Fruit fly (Drosophila melanogaster) Kc167 (cell line): ENCODE results near the gene CG10477.

Source experiments
- Myc ChIP-seq: fragments of >200 bp; optimal IDR thresholded peaks from 2 replicates; lab custom pipeline; 2017; ENCODE audit warnings: missing external identifiers
- Sin3A ChIP-seq: fragments of >200 bp; optimal IDR thresholded peaks from 2 replicates; lab custom pipeline; 2018; ENCODE audit warnings: missing external identifiers
- h ChIP-seq: fragments of >200 bp; optimal IDR thresholded peaks from 3 replicates; lab custom pipeline; 2018; ENCODE audit warnings: missing external identifiers
- insv ChIP-seq: fragments of >200 bp; optimal IDR thresholded peaks from 3 replicates; lab custom pipeline; 2018; ENCODE audit warnings: missing external identifiers
- psq ChIP-seq: fragments of >200 bp; optimal IDR thresholded peaks from 2 replicates; lab custom pipeline; 2017; ENCODE audit warnings: missing external identifiers
- ttk ChIP-seq: sonication (Bioruptor generic); optimal IDR thresholded peaks from 2 replicates; lab custom pipeline; 2017; ENCODE audit warnings: missing external identifiers

The CG10477 gene

DNA sequence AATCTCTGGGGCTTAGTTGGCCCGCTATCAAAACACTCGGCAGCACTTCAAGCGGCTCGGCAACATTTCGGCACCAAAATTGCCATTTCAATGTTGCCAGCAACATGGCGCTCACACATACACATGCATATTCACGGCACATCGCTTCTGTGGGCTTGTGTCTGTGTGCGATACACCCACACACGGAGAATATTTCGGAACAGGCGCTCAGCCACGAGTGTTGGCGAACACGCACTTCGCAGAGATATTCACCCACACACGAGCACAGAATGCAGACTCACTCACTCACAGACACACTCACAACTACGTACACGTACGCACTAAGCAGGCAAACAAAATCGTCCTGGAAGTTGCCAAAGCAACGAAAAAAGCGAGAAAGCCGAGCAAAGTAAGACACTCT lies 33.5 kb downstream of the CG10477 start:
- TF ChIP-seq Myc (lab: Kevin White, UChicago) (no peak), psq (lab: Kevin White, UChicago) (no peak), Sin3A (lab: Kevin White, UChicago) (no peak), insv (no peak), ttk (lab: Kevin White, UChicago) (no peak), h (lab: Kevin White, UChicago) (no peak)

DNA sequence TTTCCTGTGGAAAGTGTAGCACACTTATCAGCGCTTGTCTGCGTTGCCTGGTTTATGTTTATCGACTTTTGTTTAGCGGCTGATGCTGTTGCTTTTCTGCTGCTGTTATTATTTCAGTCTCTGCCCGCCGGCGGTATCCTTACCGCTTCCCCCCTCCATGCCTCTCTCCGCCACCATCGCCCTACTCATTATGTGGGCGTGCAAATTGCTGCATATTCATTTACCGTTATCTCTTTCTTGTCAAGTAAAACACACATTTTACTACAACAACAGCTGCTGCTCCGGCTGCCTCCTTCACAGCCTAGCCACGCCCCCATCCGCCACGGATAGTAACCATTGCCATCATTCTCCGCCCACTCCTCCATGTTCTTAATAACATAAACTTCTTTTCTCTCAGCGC lies 34.5 kb downstream of the CG10477 start:
- no peak for TF ChIP-seq Sin3A (lab: Kevin White, UChicago)
- no peak for TF ChIP-seq psq (lab: Kevin White, UChicago)
- TF ChIP-seq ttk (lab: Kevin White, UChicago): no peak
- no peak for TF ChIP-seq h (lab: Kevin White, UChicago)
- TF ChIP-seq Myc (lab: Kevin White, UChicago): no peak

DNA sequence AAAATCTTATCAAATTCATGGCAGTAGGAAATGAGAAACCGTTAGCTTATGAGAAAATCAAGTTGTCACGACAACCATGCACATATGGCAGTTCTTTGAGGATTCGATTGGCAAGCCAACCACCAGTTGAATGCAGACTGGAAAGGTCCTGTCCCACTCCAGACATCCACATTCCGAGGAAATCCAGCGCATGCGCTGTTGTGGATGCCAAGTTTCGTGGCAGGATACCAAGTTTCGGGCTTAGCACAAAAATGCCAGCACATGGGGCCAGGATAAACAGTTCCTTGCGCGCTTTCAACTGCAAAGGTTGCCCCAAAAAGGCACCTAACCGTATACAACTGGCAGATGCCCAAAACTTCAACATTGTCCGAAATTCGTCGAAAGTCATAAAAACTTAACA lies 37.5 kb downstream of the CG10477 start, which contains the start of gene PVRAP:
TSS of gene PVRAP (plus strand) at position 273 of the 400 bp plus-strand sequence.
- TF ChIP-seq h (lab: Kevin White, UChicago): no peak

DNA sequence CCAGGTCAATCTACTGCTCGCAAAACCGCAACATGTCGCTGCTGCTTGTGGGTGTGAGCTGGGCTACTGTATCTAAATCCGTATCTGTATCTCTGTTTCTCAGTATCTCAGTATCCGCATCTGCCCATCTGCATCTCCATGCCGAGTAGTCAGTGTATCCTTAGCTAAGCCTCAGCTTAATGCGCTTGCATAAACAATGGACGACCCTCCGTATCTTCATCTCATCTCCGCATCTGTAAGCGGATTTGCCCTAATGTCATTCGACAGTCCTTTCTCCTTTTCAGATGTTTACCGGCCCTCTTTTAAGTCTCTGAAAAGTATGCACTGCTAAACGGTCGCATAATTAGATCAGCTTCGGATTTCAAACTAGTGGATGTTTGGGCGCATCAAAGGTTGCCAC lies 37.9 kb downstream of the CG10477 start:
- no peak for TF ChIP-seq insv
- TF ChIP-seq Sin3A (lab: Kevin White, UChicago): no peak
- TF ChIP-seq ttk (lab: Kevin White, UChicago): no peak

DNA sequence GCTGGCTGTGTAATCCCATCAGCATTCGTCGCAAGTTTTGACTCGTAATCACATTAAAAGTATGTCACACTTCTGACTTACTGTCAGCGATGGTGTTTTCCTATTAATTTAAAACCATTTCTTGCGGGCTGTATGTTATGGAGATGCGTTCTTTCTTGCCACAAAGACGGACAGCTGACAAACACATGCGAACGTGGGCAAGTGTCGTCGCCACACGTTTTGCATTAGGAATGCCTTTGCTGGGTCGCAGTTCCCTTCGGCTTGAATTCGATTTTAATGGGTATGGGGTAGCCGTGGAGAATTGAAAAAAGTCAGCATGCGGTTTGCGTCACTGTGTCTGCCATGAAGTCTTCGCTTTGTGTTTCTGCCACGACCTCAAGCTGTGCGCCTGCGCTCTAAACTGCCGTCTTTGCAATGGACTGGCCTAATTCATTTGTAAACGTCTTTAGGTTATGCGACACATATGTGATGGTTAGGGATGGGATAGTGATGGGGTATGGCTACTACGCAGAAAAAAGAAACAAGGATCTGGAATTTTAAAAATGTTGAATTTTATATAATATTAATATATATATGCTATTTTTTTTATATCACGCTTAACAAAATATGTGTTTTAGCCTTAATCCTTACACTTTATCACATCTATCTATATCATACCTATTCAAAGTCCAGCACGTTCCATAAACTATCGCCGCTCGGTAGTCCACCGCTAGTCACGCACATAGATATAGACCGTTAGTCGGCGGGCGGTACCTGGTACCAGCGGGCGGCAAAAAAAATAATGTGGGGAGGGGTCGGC lies 40.5 kb downstream of the CG10477 start:
- TF ChIP-seq ttk (lab: Kevin White, UChicago) (no peak), Myc (lab: Kevin White, UChicago) (no peak), insv (no peak), h (lab: Kevin White, UChicago) (no peak), psq (lab: Kevin White, UChicago) (no peak), Sin3A (lab: Kevin White, UChicago) (no peak)

DNA sequence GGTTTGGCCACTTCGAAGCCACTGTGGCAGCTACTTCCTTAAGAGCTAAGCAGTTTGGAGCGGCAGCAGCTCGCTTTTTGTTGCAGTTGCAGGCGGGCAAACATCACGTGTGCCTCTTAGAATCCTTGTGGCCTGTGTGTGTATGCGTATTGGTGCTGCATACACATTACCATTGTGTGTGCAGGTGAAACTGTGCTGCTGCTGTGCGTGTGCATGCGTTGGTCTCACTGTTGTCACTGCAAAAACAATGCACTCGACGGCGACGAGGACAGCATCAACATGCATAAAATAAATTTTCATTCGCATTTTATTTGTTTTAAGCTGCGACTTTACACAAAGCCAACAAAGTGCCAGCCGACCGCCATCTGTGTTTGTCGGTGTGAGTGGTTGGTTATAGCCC lies 41.5 kb downstream of the CG10477 start:
- TF ChIP-seq Sin3A (lab: Kevin White, UChicago) (no peak), h (lab: Kevin White, UChicago) (no peak), ttk (lab: Kevin White, UChicago) (no peak), Myc (lab: Kevin White, UChicago) (no peak), psq (lab: Kevin White, UChicago) (no peak), insv (no peak)

DNA sequence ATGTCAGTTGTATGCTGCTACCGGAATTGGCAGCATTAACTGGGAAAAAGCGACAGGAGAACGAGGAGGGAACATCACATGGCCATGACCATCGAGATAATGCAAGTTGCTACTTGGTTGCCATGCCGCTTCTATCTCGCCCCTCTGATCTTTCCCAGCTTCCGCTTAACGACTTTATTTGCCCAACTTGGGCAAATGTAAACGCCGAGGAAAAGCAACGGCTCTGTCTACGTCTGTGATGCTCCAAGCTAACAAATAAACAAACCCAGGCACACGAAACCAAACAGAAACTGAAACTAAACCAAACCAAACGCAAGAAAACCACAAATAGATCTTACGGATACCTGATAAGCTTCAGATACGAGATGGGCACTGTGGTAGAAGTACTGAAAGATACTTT lies 42.2 kb downstream of the CG10477 start:
- TF ChIP-seq ttk (lab: Kevin White, UChicago): no peak
- TF ChIP-seq Myc (lab: Kevin White, UChicago): no peak
- no peak for TF ChIP-seq insv
- TF ChIP-seq psq (lab: Kevin White, UChicago): no peak
- no peak for TF ChIP-seq Sin3A (lab: Kevin White, UChicago)
- no peak for TF ChIP-seq h (lab: Kevin White, UChicago)

DNA sequence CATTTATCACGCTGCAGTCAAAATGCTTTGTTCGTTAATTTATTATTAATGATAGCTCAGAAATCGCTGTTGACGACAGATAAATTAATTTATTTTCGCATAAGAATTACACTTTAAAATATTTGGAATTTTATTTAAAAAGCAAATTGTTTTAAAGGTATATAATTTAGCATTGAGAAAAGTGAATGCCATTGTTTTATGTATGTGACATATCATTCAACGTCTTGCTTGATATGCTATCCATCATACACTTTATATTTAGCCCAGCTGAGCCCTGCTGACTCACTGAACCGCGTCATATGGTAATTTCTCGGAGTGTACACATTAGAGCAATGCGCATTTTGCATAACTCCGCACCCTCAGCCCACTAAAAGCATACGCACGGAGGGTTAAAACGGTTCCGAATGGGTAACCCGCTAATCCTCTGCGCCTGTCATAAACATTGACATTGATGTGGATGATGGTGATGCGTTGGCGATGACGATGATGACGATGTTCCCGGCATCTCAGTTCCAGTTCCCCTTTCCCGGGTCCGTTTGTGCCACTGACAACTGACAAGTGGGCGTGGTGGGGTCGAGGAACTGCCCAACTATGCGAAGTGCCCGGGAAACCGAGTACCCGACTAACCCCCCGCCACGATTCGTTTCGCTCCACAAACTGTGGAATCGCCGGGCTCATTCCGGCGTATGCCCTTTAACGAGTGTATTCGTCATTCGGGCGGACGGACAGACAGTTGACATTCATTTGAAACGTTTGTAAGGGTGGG lies 44.8 kb downstream of the CG10477 start:
- no peak for TF ChIP-seq Sin3A (lab: Kevin White, UChicago)
- TF ChIP-seq psq (lab: Kevin White, UChicago): no peak
- TF ChIP-seq Myc (lab: Kevin White, UChicago): no peak
- TF ChIP-seq h (lab: Kevin White, UChicago): no peak
- TF ChIP-seq insv: no peak
- no peak for TF ChIP-seq ttk (lab: Kevin White, UChicago)

DNA sequence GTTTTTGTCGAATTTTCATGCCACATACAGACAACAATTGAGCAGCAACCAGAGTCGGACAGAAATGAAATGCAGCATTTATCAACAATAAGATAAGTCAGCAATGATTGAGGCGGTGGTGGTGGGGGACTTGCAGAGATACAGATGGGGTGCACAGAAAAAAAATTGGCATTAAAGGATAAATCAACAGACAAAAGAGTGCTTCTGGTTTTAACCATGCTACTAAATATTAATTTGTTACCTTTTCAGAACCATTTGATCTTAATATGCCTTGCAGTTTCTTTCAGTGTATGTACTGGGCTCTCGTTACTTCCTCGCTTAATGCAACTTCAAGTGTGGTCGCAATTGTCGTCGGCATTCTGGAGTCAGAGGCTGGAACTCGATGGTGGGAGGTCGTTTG lies 45.7 kb downstream of the CG10477 start:
- TF ChIP-seq h (lab: Kevin White, UChicago): no peak
- no peak for TF ChIP-seq Myc (lab: Kevin White, UChicago)
- TF ChIP-seq Sin3A (lab: Kevin White, UChicago): no peak
- TF ChIP-seq insv: no peak
- TF ChIP-seq psq (lab: Kevin White, UChicago): no peak
- TF ChIP-seq ttk (lab: Kevin White, UChicago): no peak

DNA sequence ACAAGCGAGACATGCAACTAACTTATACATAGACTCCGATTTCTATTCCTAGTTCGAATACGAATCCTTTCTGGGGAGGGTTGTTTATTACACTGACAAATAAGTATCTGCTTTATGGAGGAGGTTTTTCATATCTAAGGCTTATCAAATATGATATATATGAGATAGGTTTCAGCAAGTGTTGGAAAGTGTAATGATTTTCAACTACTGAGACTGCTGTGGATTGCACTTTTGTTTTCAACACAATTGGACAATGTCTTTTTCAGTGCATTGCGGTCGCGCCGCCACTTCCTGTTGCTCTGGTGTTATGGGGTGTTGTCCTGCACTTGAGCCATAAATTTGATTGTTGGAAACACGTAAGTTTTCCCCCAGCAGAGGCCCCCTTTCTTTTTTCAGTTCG lies 46.8 kb downstream of the CG10477 start:
- TF ChIP-seq h (lab: Kevin White, UChicago) (no peak), Sin3A (lab: Kevin White, UChicago) (no peak), insv (no peak), Myc (lab: Kevin White, UChicago) (no peak)

DNA sequence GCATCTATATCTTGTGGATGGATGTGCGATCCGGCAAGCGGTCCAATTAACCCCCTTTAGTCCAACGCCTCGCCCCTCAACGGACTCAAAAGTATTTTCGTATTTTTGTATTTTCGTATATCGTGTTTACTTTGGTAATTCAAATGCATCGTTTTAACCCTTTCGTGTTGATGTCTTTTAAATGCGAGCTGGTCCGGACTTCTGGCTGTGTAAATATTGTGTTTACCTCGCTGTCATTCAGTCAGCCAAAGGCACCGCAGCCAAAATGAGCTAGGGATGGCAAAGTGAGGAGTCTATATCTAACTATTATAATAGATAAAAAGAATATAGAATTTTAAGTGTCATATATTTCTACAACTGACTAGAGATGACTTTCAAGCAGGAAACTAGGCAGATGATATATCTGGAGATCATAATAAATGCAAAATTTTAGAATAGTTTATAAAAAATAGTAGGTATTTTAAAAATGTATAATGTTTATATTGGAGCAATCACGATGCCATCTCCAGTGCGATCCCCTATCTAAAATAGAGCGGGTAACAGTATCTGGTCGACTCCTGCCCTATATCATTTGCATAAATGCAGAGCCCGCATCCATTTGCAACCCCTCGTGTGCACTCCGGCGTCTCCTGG lies 50.7 kb downstream of the CG10477 start:
- TF ChIP-seq Myc (lab: Kevin White, UChicago) (no peak), psq (lab: Kevin White, UChicago) (no peak), ttk (lab: Kevin White, UChicago) (no peak)
